Fruit fly (Drosophila melanogaster): ENCODE measurements around the gene mthl1.

mthl1 gene

dm6 chrX:16683765-16684164, 43.0 kb downstream of the mthl1 start, which contains the start of gene Axs:
Gene Axs, minus strand, starts transcription at chrX:16683895.
- TF ChIP-seq CG4496 (GFP tag; IDR thresholded peaks at IDR 0.05) (0 out of 3 replicates have a peak, but pooled peaks have one; percentile 13), rn (GFP tag; IDR thresholded peaks at IDR 0.05) (no peak)

- TF ChIP-seq rn (GFP tag; IDR thresholded peaks at IDR 0.05) (no peak), Pif1A (GFP tag; optimal IDR thresholded peaks at IDR 0.05) (no peak), CG8301 (tag; optimal IDR thresholded peaks at IDR 0.05) (no peak), Pif1B (GFP tag; optimal IDR thresholded peaks at IDR 0.05) (no peak), CG4496 (GFP tag; IDR thresholded peaks at IDR 0.05) (no peak), CG13204 (GFP tag; optimal IDR thresholded peaks at IDR 0.05) (no peak), D1 (tag; optimal IDR thresholded peaks at IDR 0.05) (no peak), CG17806 (tag; optimal IDR thresholded peaks at IDR 0.05) (no peak), CG34367 (tag; optimal IDR thresholded peaks at IDR 0.05) (no peak), CG12605 (GFP tag; IDR thresholded peaks at IDR 0.05) (no peak), fd96Ca (GFP tag; IDR thresholded peaks at IDR 0.05) (no peak), Snoo (tag; optimal IDR thresholded peaks at IDR 0.05) (no peak), EcR (GFP tag; optimal IDR thresholded peaks at IDR 0.05) (no peak), CG14655 (GFP tag; optimal IDR thresholded peaks at IDR 0.05) (no peak), Ets98B (GFP tag; IDR thresholded peaks at IDR 0.05) (no peak), CG9948 (tag; optimal IDR thresholded peaks at IDR 0.05) (no peak), CG10348 (GFP tag; IDR thresholded peaks at IDR 0.05) (no peak), CG32121 (GFP tag; IDR thresholded peaks at IDR 0.05) (no peak), CG8159 (tag; optimal IDR thresholded peaks at IDR 0.05) (no peak), gl (tag; optimal IDR thresholded peaks at IDR 0.05) (no peak)
Measured at dm6 chrX:16687400-16688105, 46.8 kb downstream of the mthl1 start.

dm6 chrX:16688106-16688459, 47.3 kb downstream of the mthl1 start:
- TF ChIP-seq CG10348 (GFP tag; IDR thresholded peaks at IDR 0.05) (no peak), fd96Ca (GFP tag; IDR thresholded peaks at IDR 0.05) (no peak), EcR (GFP tag; optimal IDR thresholded peaks at IDR 0.05) (no peak), CG8301 (tag; optimal IDR thresholded peaks at IDR 0.05) (no peak), Pif1A (GFP tag; optimal IDR thresholded peaks at IDR 0.05) (no peak), CG8159 (tag; optimal IDR thresholded peaks at IDR 0.05) (no peak)

dm6 chrX:16689339-16689738, 48.6 kb downstream of the mthl1 start:
- TF ChIP-seq EcR (GFP tag; optimal IDR thresholded peaks at IDR 0.05): no peak
- TF ChIP-seq CG13204 (GFP tag; optimal IDR thresholded peaks at IDR 0.05): no peak

dm6 chrX:16689966-16690365, 49.2 kb downstream of the mthl1 start:
- TF ChIP-seq fd96Ca (GFP tag; IDR thresholded peaks at IDR 0.05) (no peak), Ets98B (GFP tag; IDR thresholded peaks at IDR 0.05) (no peak), Pif1A (GFP tag; optimal IDR thresholded peaks at IDR 0.05) (no peak), CG8159 (tag; optimal IDR thresholded peaks at IDR 0.05) (peak; percentile 35), CG14655 (GFP tag; optimal IDR thresholded peaks at IDR 0.05) (peak; percentile 20), CG15710 (tag; optimal IDR thresholded peaks at IDR 0.05) (peak; percentile 13), CG34367 (tag; optimal IDR thresholded peaks at IDR 0.05) (no peak), CG10348 (GFP tag; IDR thresholded peaks at IDR 0.05) (no peak), Snoo (tag; optimal IDR thresholded peaks at IDR 0.05) (no peak), CG12605 (GFP tag; IDR thresholded peaks at IDR 0.05) (no peak), CG17806 (tag; optimal IDR thresholded peaks at IDR 0.05) (peak; percentile 31), CG9948 (tag; optimal IDR thresholded peaks at IDR 0.05) (peak; percentile 21), gl (tag; optimal IDR thresholded peaks at IDR 0.05) (no peak)

DNA sequence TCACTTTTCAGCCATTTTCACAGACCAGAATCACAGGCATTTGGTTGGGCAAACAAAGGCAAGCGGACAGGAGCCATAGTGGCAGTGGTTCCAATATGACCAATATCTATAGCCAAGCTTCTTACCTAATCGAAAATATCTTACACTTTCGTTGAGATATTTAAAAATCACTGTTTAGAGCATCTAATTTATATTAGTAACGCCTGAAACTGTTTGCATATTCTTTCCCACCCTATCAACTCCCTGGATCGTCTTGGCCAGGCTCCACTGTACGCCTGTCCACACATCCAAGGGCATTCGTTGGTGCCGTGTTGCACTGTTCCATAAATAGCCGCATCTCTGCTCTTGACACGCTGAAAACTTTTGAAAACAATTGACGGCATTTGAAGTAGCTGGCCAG, 49.7 kb downstream of the mthl1 start:
- TF ChIP-seq CG15710 (tag; optimal IDR thresholded peaks at IDR 0.05): no peak
- peak; percentile 60 for TF ChIP-seq CG14655 (GFP tag; optimal IDR thresholded peaks at IDR 0.05)
- peak; percentile 44; the same call in 1 of the 3 replicates for TF ChIP-seq CG4496 (GFP tag; IDR thresholded peaks at IDR 0.05)
- TF ChIP-seq CG8159 (tag; optimal IDR thresholded peaks at IDR 0.05): peak; percentile 4
- TF ChIP-seq CG12605 (GFP tag; IDR thresholded peaks at IDR 0.05): peak; percentile 48; the same call in 1 of the 2 replicates
- peak; percentile 36 for TF ChIP-seq CG17806 (tag; optimal IDR thresholded peaks at IDR 0.05)
- no peak for TF ChIP-seq CG10348 (GFP tag; IDR thresholded peaks at IDR 0.05)
- TF ChIP-seq fd96Ca (GFP tag; IDR thresholded peaks at IDR 0.05): peak; percentile 62; the same call in 1 of the 3 replicates
- peak; percentile 12 for TF ChIP-seq CG34367 (tag; optimal IDR thresholded peaks at IDR 0.05)
- TF ChIP-seq Snoo (tag; optimal IDR thresholded peaks at IDR 0.05): no peak
- TF ChIP-seq Pif1B (GFP tag; optimal IDR thresholded peaks at IDR 0.05): peak; percentile 39
- TF ChIP-seq D1 (tag; optimal IDR thresholded peaks at IDR 0.05): no peak
- TF ChIP-seq Pif1A (GFP tag; optimal IDR thresholded peaks at IDR 0.05): peak; percentile 46
- TF ChIP-seq CG13204 (GFP tag; optimal IDR thresholded peaks at IDR 0.05): no peak
- TF ChIP-seq CG32121 (GFP tag; IDR thresholded peaks at IDR 0.05): no peak
- TF ChIP-seq CG9948 (tag; optimal IDR thresholded peaks at IDR 0.05): peak; percentile 50
- no peak for TF ChIP-seq Ets98B (GFP tag; IDR thresholded peaks at IDR 0.05)
- no peak for TF ChIP-seq gl (tag; optimal IDR thresholded peaks at IDR 0.05)
- no peak for TF ChIP-seq rn (GFP tag; IDR thresholded peaks at IDR 0.05)
- no peak for TF ChIP-seq EcR (GFP tag; optimal IDR thresholded peaks at IDR 0.05)
- peak; percentile 52 for TF ChIP-seq CG8301 (tag; optimal IDR thresholded peaks at IDR 0.05)

Measured in whole organism, pupa.